Worm (Caenorhabditis elegans) whole organism, early embryonic: ENCODE measurements around the gene srz-101.

Experiments
- F13C5.2 ChIP-seq: sonication (generic microtip); optimal IDR thresholded peaks from 2 replicates; lab custom pipeline; 2017; ENCODE audit warnings: mild to moderate bottlenecking, missing genetic modification characterization, inconsistent platforms, missing compliant biosample characterization
- ets-7 ChIP-seq: sonication (generic microtip); optimal IDR thresholded peaks from 2 replicates; lab custom pipeline; 2016; ENCODE audit warnings: missing genotype, missing genetic modification characterization, missing compliant biosample characterization
- flt-1 ChIP-seq: fragments of 200-800 bp; sonication (Bioruptor generic); IDR thresholded peaks from 2 replicates; pipeline ENCODE4 v1.3.6; 2022; ENCODE audit warnings: missing genetic modification characterization, missing compliant biosample characterization
- hmg-4 ChIP-seq: fragments of 200-800 bp; sonication (Bioruptor generic); optimal IDR thresholded peaks from 2 replicates; lab custom pipeline; 2018; ENCODE audit warnings: mild to moderate bottlenecking, missing genetic modification characterization, missing compliant biosample characterization
- hnd-1 ChIP-seq: sonication (generic microtip); optimal IDR thresholded peaks from 2 replicates; lab custom pipeline; 2016; ENCODE audit warnings: missing genetic modification characterization, missing compliant biosample characterization
- sea-1 ChIP-seq: fragments of 200-800 bp; sonication (Bioruptor generic); conservative IDR thresholded peaks from 2 replicates; pipeline ENCODE4 v1.3.6; 2022; ENCODE audit warnings: missing genetic modification characterization, missing compliant biosample characterization
- tbx-11 ChIP-seq: fragments of 200-800 bp; sonication (Bioruptor generic); IDR thresholded peaks from 2 replicates; pipeline ENCODE4 v1.3.6; 2022; ENCODE audit warnings: missing genetic modification characterization, missing compliant biosample characterization
- tbx-37 ChIP-seq: fragments of 200-800 bp; sonication (Bioruptor generic); conservative IDR thresholded peaks from 2 replicates; pipeline ENCODE4 v1.3.6; 2022; ENCODE audit warnings: missing genetic modification reagents, missing genetic modification characterization, missing compliant biosample characterization
- tra-4 ChIP-seq: sonication (generic microtip); optimal IDR thresholded peaks from 2 replicates; lab custom pipeline; 2017; ENCODE audit warnings: missing genetic modification characterization, missing compliant biosample characterization

- TF ChIP-seq hmg-4 (GFP tag; lab: Kevin White, UChicago) (no peak), tra-4 (tag; lab: Kevin White, UChicago) (no peak), hnd-1 (tag; lab: Kevin White, UChicago) (no peak), F13C5.2 (tag; lab: Kevin White, UChicago) (no peak), tbx-11 (GFP tag; lab: Robert Waterston, UW) (no peak), sea-1 (GFP tag; lab: Robert Waterston, UW) (no peak), flt-1 (GFP tag; lab: Robert Waterston, UW) (no peak), tbx-37 (GFP tag; lab: Robert Waterston, UW) (no peak), ets-7 (tag; lab: Kevin White, UChicago) (no peak)
Measured at ce11 chrV:16687227-16687626, 7.4 kb upstream of the srz-101 start, which contains the start of gene srz-102.
